Fruit fly (Drosophila melanogaster): ENCODE data around the gene CG5888.

CG5888 gene

dm6 chr2L:16448451-16449206 is at the start of gene CG5888:
TSS of gene CG5888 (minus strand) at chr2L:16448469.
- no peak for TF ChIP-seq Myc (optimal IDR thresholded peaks at IDR 0.05)
- no peak for TF ChIP-seq Sin3A (optimal IDR thresholded peaks at IDR 0.05)

dm6 chr2L:16497196-16497595 is 48.9 kb upstream of the CG5888 start:
- TF ChIP-seq psq (optimal IDR thresholded peaks at IDR 0.05) (no peak), Myc (optimal IDR thresholded peaks at IDR 0.05) (no peak), ttk (optimal IDR thresholded peaks at IDR 0.05) (no peak), insv (optimal IDR thresholded peaks at IDR 0.05) (no peak), Sin3A (optimal IDR thresholded peaks at IDR 0.05) (no peak), h (optimal IDR thresholded peaks at IDR 0.05) (no peak)

dm6 chr2L:16495193-16495780 is 47.0 kb upstream of the CG5888 start:
- TF ChIP-seq psq (optimal IDR thresholded peaks at IDR 0.05): no peak
- TF ChIP-seq h (optimal IDR thresholded peaks at IDR 0.05): no peak
- no peak for TF ChIP-seq Myc (optimal IDR thresholded peaks at IDR 0.05)
- no peak for TF ChIP-seq ttk (optimal IDR thresholded peaks at IDR 0.05)
- TF ChIP-seq Sin3A (optimal IDR thresholded peaks at IDR 0.05): no peak
- no peak for TF ChIP-seq insv (optimal IDR thresholded peaks at IDR 0.05)

- TF ChIP-seq ttk (optimal IDR thresholded peaks at IDR 0.05) (no peak), psq (optimal IDR thresholded peaks at IDR 0.05) (no peak), insv (optimal IDR thresholded peaks at IDR 0.05) (no peak), h (optimal IDR thresholded peaks at IDR 0.05) (no peak), Myc (optimal IDR thresholded peaks at IDR 0.05) (no peak), Sin3A (optimal IDR thresholded peaks at IDR 0.05) (no peak)
Measured at dm6 chr2L:16493999-16494741, 45.9 kb upstream of the CG5888 start.

- no peak for TF ChIP-seq Myc (optimal IDR thresholded peaks at IDR 0.05)
- TF ChIP-seq ttk (optimal IDR thresholded peaks at IDR 0.05): no peak
- no peak for TF ChIP-seq insv (optimal IDR thresholded peaks at IDR 0.05)
- TF ChIP-seq Sin3A (optimal IDR thresholded peaks at IDR 0.05): no peak
- TF ChIP-seq h (optimal IDR thresholded peaks at IDR 0.05): no peak
- TF ChIP-seq psq (optimal IDR thresholded peaks at IDR 0.05): no peak
Measured at dm6 chr2L:16492617-16493203, 44.4 kb upstream of the CG5888 start.

- TF ChIP-seq Sin3A (optimal IDR thresholded peaks at IDR 0.05): no peak
- TF ChIP-seq ttk (optimal IDR thresholded peaks at IDR 0.05): no peak
- TF ChIP-seq Myc (optimal IDR thresholded peaks at IDR 0.05): no peak
- no peak for TF ChIP-seq psq (optimal IDR thresholded peaks at IDR 0.05)
- TF ChIP-seq h (optimal IDR thresholded peaks at IDR 0.05): no peak
- TF ChIP-seq insv (optimal IDR thresholded peaks at IDR 0.05): no peak
Measured at dm6 chr2L:16491752-16492616, 43.7 kb upstream of the CG5888 start.

- no peak for TF ChIP-seq Myc (optimal IDR thresholded peaks at IDR 0.05)
- TF ChIP-seq Sin3A (optimal IDR thresholded peaks at IDR 0.05): no peak
- TF ChIP-seq h (optimal IDR thresholded peaks at IDR 0.05): no peak
- TF ChIP-seq insv (optimal IDR thresholded peaks at IDR 0.05): no peak
- TF ChIP-seq ttk (optimal IDR thresholded peaks at IDR 0.05): no peak
- TF ChIP-seq psq (optimal IDR thresholded peaks at IDR 0.05): no peak
Measured at dm6 chr2L:16491123-16491751, 43.0 kb upstream of the CG5888 start, which contains the start of gene Tpr2. TSS of gene Tpr2 (plus strand) at chr2L:16491540.

- TF ChIP-seq psq (optimal IDR thresholded peaks at IDR 0.05): no peak
- no peak for TF ChIP-seq Sin3A (optimal IDR thresholded peaks at IDR 0.05)
- TF ChIP-seq insv (optimal IDR thresholded peaks at IDR 0.05): no peak
- TF ChIP-seq h (optimal IDR thresholded peaks at IDR 0.05): no peak
- TF ChIP-seq Myc (optimal IDR thresholded peaks at IDR 0.05): no peak
- TF ChIP-seq ttk (optimal IDR thresholded peaks at IDR 0.05): no peak
Measured at dm6 chr2L:16487571-16488276, 39.5 kb upstream of the CG5888 start, which contains the start of gene Nepl8. TSS of gene Nepl8 (plus strand) at chr2L:16488148.

dm6 chr2L:16486001-16486793 is 37.9 kb upstream of the CG5888 start:
- TF ChIP-seq h (optimal IDR thresholded peaks at IDR 0.05): no peak
- TF ChIP-seq insv (optimal IDR thresholded peaks at IDR 0.05): no peak
- TF ChIP-seq psq (optimal IDR thresholded peaks at IDR 0.05): no peak
- no peak for TF ChIP-seq Myc (optimal IDR thresholded peaks at IDR 0.05)
- TF ChIP-seq Sin3A (optimal IDR thresholded peaks at IDR 0.05): no peak
- no peak for TF ChIP-seq ttk (optimal IDR thresholded peaks at IDR 0.05)

- TF ChIP-seq h (optimal IDR thresholded peaks at IDR 0.05) (no peak), Sin3A (optimal IDR thresholded peaks at IDR 0.05) (no peak), psq (optimal IDR thresholded peaks at IDR 0.05) (no peak)
Measured at dm6 chr2L:16485643-16486000, 37.4 kb upstream of the CG5888 start, which contains the start of gene dac. TSS of gene dac (minus strand) at chr2L:16485998.
